Worm (Caenorhabditis elegans) whole organism, L4/young adult: ENCODE measurements around the gene prp-8.

Experiments used
- W03F9.2 ChIP-seq: fragments of 150-350 bp; optimal IDR thresholded peaks from 2 replicates; lab custom pipeline; 2014; ENCODE audit warnings: missing biosample characterization, missing genetic modification characterization
- dao-5 ChIP-seq: sonication (generic microtip); optimal IDR thresholded peaks from 2 replicates; lab custom pipeline; 2016; ENCODE audit warnings: missing genotype, missing genetic modification characterization, moderate library complexity, missing compliant biosample characterization
- him-1 ChIP-seq: sonication (generic microtip); optimal IDR thresholded peaks from 2 replicates; lab custom pipeline; 2016; ENCODE audit warnings: missing genotype, missing genetic modification reagents, missing genetic modification characterization, missing compliant biosample characterization

DNA sequence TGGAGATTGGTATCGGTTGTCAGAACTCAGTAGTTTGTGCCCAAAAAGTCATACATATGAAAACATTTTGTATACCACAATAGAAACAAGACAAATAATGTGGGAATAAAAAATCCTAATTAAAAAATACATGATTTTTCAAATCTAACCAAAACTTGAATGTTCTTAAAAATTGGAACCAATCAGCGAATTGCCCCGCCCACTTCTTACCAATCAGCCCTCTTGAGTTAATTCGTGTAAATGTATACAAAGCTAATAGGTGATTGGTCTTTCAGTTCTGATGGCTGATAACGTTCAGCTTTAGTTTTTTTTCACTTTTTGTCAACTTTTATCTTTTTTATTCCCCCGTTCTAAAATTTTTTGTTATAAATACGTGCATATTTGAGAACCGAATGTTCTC, 11.1 kb downstream of the prp-8 start:
- no peak for TF ChIP-seq him-1
- no peak for TF ChIP-seq W03F9.2 (tag; lab: Kevin White, UChicago)
- no peak for TF ChIP-seq dao-5 (tag; lab: Kevin White, UChicago)
